Worm (Caenorhabditis elegans) whole organism, L4/young adult: Measurements from ENCODE around the gene daf-38.

Experiments
- dao-5 ChIP-seq: sonication (generic microtip); optimal IDR thresholded peaks from 2 replicates; lab custom pipeline; 2016; ENCODE audit warnings: missing genotype, missing genetic modification characterization, moderate library complexity, missing compliant biosample characterization
- him-1 ChIP-seq: sonication (generic microtip); optimal IDR thresholded peaks from 2 replicates; lab custom pipeline; 2016; ENCODE audit warnings: missing genotype, missing genetic modification reagents, missing genetic modification characterization, missing compliant biosample characterization

ce11 chrIV:15870356-15870755 lies 50.5 kb downstream of the daf-38 start, which contains the start of gene Y105C5B.1:
- TF ChIP-seq him-1 (tag; lab: Kevin White, UChicago) (no peak), dao-5 (no peak)
